Fruit fly (Drosophila melanogaster): ENCODE measurements around the gene CG31777.

The CG31777 gene

DNA sequence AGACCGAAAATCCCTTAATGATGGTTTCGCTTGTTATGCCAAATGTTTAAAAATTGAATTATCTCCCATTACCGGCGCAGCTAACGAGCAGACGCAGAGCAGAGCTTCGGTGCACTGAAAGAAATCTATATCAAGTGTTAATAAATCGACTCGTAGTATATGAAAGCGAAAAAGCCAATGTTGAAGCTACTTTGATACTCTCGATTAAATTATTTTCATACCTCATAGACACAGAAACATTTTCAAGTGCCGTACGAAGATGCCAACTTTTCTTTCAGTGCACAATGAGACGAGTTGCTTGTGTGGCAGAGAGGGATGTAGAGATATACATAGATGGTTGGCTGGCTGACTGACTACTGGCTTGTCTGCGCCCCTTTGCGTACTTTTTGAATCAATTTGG is 31.1 kb downstream of the CG31777 start:
- TF ChIP-seq noc (tag; optimal IDR thresholded peaks at IDR 0.05): no peak

DNA sequence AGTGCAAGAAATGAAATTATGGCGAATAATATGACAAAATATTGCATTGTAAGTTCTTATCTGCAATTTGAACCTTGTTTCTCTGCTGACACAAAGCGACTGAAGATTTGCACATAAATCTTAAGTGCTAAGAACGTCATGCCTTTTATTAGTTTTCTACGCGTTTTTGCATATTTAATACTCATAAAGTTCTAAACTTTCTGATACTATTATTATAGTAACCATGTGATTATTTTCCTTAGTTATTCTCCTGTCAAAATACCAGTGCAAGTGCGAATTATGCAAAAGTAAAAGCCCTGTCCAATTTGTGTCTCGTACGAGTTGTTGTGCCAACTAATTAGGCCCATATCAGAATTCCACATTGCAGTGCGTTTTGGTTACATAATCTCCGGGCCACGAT is 36.4 kb downstream of the CG31777 start, which contains the start of gene Sfp24Bc:
Sfp24Bc (minus strand) TSS at position 101 of the 400 bp plus-strand sequence.
- no peak for TF ChIP-seq noc (tag; optimal IDR thresholded peaks at IDR 0.05)

DNA sequence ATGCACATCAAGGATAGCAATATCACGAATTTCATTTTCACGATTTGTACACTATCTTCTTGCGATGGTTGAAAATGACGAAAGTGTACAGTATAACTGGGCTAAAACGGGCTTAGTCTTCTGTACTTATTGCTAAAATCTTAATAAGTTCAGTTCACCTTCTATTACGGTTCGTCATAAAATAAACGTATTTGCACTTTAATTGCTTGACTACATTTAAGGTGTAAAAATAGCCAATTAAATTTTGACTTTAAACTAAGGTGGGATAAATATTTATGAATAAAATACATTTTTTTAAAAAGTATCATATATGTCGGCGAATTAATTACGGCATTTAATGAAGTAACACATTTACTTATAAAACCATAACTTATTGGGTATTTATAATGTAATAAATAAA is 37.2 kb downstream of the CG31777 start, which contains the start of gene Sfp24Bb:
Sfp24Bb (minus strand) TSS at position 101 of the 400 bp plus-strand sequence.
- no peak for TF ChIP-seq noc (tag; optimal IDR thresholded peaks at IDR 0.05)

DNA sequence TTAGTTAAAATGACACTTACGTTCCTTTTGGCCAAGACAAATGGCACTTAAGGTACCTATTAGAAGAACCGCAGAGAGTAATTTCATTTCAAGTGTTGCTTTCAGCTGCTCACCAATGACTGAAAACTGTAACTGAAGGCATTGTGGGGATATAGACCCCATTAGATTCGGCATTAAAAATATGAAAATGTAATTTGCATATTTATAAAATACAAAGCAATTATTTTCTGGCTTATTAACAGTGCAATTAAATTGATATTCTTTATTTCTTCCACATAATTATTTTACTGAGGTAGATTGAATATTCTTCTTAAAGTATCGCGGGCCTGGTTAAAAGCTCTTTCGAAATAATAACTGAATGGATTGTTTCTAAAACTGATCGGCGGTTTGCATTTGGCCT is 37.8 kb downstream of the CG31777 start, which contains the start of gene Sfp24Bd:
Sfp24Bd (minus strand) TSS at position 101 of the 400 bp plus-strand sequence.
- no peak for TF ChIP-seq noc (tag; optimal IDR thresholded peaks at IDR 0.05)

DNA sequence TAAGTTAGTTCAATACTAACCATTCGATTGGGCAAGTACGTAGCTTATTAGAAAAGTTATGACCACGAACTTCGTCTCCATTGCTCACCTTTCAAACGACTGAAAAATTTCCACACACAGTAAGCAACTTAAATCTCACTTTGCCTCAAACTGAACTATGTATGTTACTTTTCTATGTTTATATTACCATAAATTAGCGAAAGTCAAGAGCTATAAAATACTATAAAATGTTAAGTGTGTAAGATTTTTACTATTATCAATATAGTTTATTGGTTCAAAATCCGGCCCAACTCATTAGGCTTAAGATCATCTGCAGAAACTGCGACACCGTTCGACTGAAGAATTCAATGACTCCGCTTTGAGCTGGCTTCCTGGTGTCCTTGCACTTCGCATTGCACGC is 38.4 kb downstream of the CG31777 start, which contains the start of gene Sfp24Ba:
Sfp24Ba (minus strand) TSS at position 101 of the 400 bp plus-strand sequence.
- no peak for TF ChIP-seq noc (tag; optimal IDR thresholded peaks at IDR 0.05)

DNA sequence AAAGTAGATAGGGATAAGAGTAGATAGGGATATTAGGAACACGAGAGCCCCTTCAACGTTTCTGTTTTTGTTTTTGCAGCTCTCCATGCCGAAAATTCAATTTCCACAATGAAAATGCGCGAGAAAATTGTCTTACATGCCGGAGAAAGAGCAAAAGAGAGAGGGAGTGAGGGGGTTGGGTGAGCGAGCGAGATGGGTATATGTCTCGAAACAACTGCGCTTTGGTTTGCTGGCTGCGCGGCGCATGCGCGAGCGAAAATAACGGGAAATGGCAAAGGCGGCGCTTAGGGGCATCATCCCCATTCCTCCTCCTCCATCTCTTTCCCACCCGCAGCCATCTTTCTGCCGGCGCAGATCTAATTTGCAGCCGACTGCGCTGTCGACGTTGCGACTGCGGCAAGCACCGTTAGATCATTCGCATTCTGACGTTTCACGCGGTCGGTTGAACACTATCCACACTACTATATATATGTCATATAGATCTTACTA is 44.5 kb downstream of the CG31777 start, which contains the start of gene Drgx:
Drgx (plus strand) TSS at position 439 of the 489 bp plus-strand sequence.
- TF ChIP-seq noc (tag; optimal IDR thresholded peaks at IDR 0.05): no peak

DNA sequence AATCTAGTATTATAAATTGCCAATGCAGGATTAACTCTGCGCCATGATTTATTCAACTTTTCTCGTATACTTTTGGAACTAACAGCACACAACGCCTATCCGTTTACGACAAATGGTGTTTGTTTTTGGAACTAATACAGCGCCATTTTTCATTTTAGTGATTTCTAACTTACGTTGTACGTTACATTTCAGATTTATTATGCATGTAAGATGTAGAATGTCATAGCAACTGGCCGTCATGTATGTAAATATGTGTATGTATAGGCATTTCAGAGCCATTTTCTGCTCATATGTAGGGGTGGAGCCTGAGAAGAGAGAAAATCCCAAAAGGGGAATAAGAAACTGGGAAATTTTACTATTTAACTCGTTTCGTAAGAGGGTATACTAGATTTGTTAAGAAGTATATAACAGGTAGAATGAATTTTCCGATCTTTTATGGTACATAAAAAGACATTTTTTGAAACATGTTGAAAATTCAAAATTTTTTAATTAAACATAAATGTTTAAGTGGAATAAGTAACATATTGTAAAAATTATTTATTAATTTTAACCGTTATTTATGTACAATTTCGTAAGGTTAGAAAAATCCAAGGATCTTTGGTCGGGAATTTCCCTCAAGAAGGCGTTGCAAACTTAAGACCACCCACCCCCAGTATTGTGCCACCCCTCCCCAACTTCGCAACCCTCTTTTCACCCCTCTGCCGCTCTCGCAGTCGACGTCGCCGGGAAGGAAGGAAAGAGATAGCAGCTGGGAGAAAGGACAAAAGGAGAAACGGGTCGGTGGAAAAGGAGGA is 49.3 kb downstream of the CG31777 start:
- no peak for TF ChIP-seq noc (tag; optimal IDR thresholded peaks at IDR 0.05)

DNA sequence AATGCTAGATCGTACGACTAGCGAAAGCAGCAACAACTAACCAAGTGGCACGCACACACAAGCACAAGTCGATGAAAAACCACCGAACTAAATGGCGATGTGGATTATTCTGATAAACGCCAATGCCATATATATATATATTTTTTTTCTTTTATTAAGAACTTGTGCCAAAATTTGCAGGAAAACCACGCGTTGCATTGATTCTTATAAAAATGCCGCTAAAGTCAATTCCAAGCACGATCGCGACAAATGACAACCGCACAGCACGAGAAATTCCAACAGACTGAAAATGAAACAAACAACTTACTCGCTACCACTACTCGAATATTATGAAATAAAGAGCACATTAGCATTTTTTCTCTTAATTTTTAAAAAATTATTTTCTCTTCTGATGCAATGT is 50.2 kb downstream of the CG31777 start, which contains the start of gene for:
for (minus strand) TSS at position 287 of the 400 bp plus-strand sequence.
- no peak for TF ChIP-seq noc (tag; optimal IDR thresholded peaks at IDR 0.05)

Measured in whole organism, larva.